Worm (Caenorhabditis elegans) whole organism, young adult: ENCODE data around the gene pus-1.

Experiments used
- B0035.1 ChIP-seq: sonication (generic microtip); optimal IDR thresholded peaks from 2 replicates; lab custom pipeline; 2016; ENCODE audit warnings: missing genetic modification characterization, mild to moderate bottlenecking, missing compliant biosample characterization, missing genotype, missing genetic modification reagents
- C06A6.2 ChIP-seq: fragments of 200-800 bp; sonication (Bioruptor generic); conservative IDR thresholded peaks from 2 replicates; pipeline ENCODE4 v1.3.6; 2022; ENCODE audit warnings: missing genetic modification characterization, missing compliant biosample characterization
- D2030.7 ChIP-seq: fragments of 200-800 bp; sonication (Bioruptor generic); IDR thresholded peaks from 2 replicates; pipeline ENCODE4 v1.3.6; 2022; ENCODE audit warnings: missing genetic modification reagents, missing genetic modification characterization, missing compliant biosample characterization
- F22D6.2 ChIP-seq: sonication (generic microtip); optimal IDR thresholded peaks from 2 replicates; lab custom pipeline; 2016; ENCODE audit warnings: mild to moderate bottlenecking, missing genetic modification characterization, missing compliant biosample characterization
- F39B2.1 ChIP-seq: fragments of 200-800 bp; sonication (Bioruptor generic); IDR thresholded peaks from 2 replicates; pipeline ENCODE4 v1.3.6; 2022; ENCODE audit warnings: missing genetic modification reagents, missing genetic modification characterization, missing compliant biosample characterization
- F49E8.2 ChIP-seq: sonication (generic microtip); optimal IDR thresholded peaks from 3 replicates; lab custom pipeline; 2017; ENCODE audit warnings: missing genetic modification characterization, mild to moderate bottlenecking, missing compliant biosample characterization, antibody characterized with exemption, moderate library complexity; ENCODE audit not compliant: insufficient read depth
- F52B5.7 ChIP-seq: sonication (generic microtip); optimal IDR thresholded peaks from 2 replicates; lab custom pipeline; 2016; ENCODE audit warnings: mild to moderate bottlenecking, missing genetic modification characterization, missing compliant biosample characterization
- F55B11.4 ChIP-seq: sonication (generic microtip); optimal IDR thresholded peaks from 2 replicates; lab custom pipeline; 2016; ENCODE audit warnings: missing compliant biosample characterization, missing genetic modification characterization, borderline replicate concordance; ENCODE audit not compliant: insufficient read depth
- K12H6.12 ChIP-seq: fragments of 200-800 bp; sonication (Bioruptor generic); optimal IDR thresholded peaks from 2 replicates; lab custom pipeline; 2018; ENCODE audit warnings: mild to moderate bottlenecking, missing genetic modification characterization, missing compliant biosample characterization
- T07F8.4 ChIP-seq: sonication (generic microtip); optimal IDR thresholded peaks from 2 replicates; lab custom pipeline; 2016; ENCODE audit warnings: mild to moderate bottlenecking, missing genetic modification characterization, moderate library complexity, missing compliant biosample characterization
- Y53G8AR.9 ChIP-seq: fragments of 200-800 bp; sonication (Bioruptor generic); conservative IDR thresholded peaks from 2 replicates; pipeline ENCODE4 v1.3.6; 2022; ENCODE audit warnings: missing genetic modification reagents, missing genetic modification characterization, missing compliant biosample characterization
- Y95B8A.8 ChIP-seq: fragments of 200-800 bp; sonication (Bioruptor generic); IDR thresholded peaks from 2 replicates; pipeline ENCODE4 v1.3.6; 2022; ENCODE audit warnings: missing genetic modification reagents, missing genetic modification characterization, missing compliant biosample characterization
- ZK185.1 ChIP-seq: sonication (generic microtip); optimal IDR thresholded peaks from 2 replicates; lab custom pipeline; 2016; ENCODE audit warnings: mild to moderate bottlenecking, missing genetic modification characterization, missing compliant biosample characterization; ENCODE audit not compliant: poor library complexity, severe bottlenecking
- aptf-2 ChIP-seq: fragments of 200-800 bp; sonication (Bioruptor generic); conservative IDR thresholded peaks from 2 replicates; pipeline ENCODE4 v1.3.6; 2022; ENCODE audit warnings: missing genetic modification reagents, missing genetic modification characterization, missing compliant biosample characterization
- athp-1 ChIP-seq: sonication (generic microtip); optimal IDR thresholded peaks from 2 replicates; lab custom pipeline; 2017; ENCODE audit warnings: mild to moderate bottlenecking, missing genetic modification characterization, missing compliant biosample characterization
- attf-3 ChIP-seq: fragments of 200-800 bp; sonication (Bioruptor generic); conservative IDR thresholded peaks from 2 replicates; pipeline ENCODE4 v1.3.6; 2022; ENCODE audit warnings: missing genetic modification reagents, missing genetic modification characterization, missing compliant biosample characterization
- attf-5 ChIP-seq: fragments of 200-800 bp; sonication (Bioruptor generic); optimal IDR thresholded peaks from 2 replicates; lab custom pipeline; 2018; ENCODE audit warnings: mild to moderate bottlenecking, missing genetic modification characterization, missing compliant biosample characterization
- bed-1 ChIP-seq: fragments of 200-800 bp; sonication (Bioruptor generic); IDR thresholded peaks from 2 replicates; pipeline ENCODE4 v1.3.6; 2022; ENCODE audit warnings: missing genetic modification reagents, missing genetic modification characterization, missing compliant biosample characterization
- ccch-3 ChIP-seq: fragments of 200-800 bp; sonication (Bioruptor generic); optimal IDR thresholded peaks from 2 replicates; lab custom pipeline; 2018; ENCODE audit warnings: mild to moderate bottlenecking, missing genetic modification characterization, missing compliant biosample characterization
- cebp-1 ChIP-seq, 2 experiments: fragments of 200-800 bp in 1 of 2; sonication (Bioruptor generic) in 1 of 2; sonication (generic microtip) in 1 of 2; IDR thresholded peaks in 1 of 2; optimal IDR thresholded peaks in 1 of 2; 2 replicates each; pipeline versions ENCODE4 v1.3.6 to Lab custom; 2017 to 2022; ENCODE audit warnings: missing compliant biosample characterization in 2 of 2, missing genetic modification characterization in 2 of 2, mild to moderate bottlenecking in 1 of 2, missing genetic modification reagents in 1 of 2, moderate library complexity in 1 of 2
- cebp-2 ChIP-seq: fragments of 200-800 bp; sonication (Bioruptor generic); IDR thresholded peaks from 2 replicates; pipeline ENCODE4 v1.3.6; 2022; ENCODE audit warnings: missing genetic modification characterization, missing compliant biosample characterization
- ceh-27 ChIP-seq: fragments of 200-800 bp; sonication (Bioruptor generic); optimal IDR thresholded peaks from 2 replicates; lab custom pipeline; 2018; ENCODE audit warnings: mild to moderate bottlenecking, missing genetic modification characterization, moderate library complexity, missing compliant biosample characterization
- ceh-58 ChIP-seq: fragments of 200-800 bp; sonication (Bioruptor generic); IDR thresholded peaks from 2 replicates; pipeline ENCODE4 v1.3.6; 2022; ENCODE audit warnings: missing genetic modification characterization, missing compliant biosample characterization
- ceh-79 ChIP-seq: sonication (generic microtip); optimal IDR thresholded peaks from 2 replicates; lab custom pipeline; 2017; ENCODE audit warnings: mild to moderate bottlenecking, missing genetic modification characterization, missing compliant biosample characterization
- die-1 ChIP-seq: sonication (generic microtip); optimal IDR thresholded peaks from 2 replicates; lab custom pipeline; 2016; ENCODE audit warnings: missing genotype, mild to moderate bottlenecking, missing genetic modification characterization, missing compliant biosample characterization
- dpff-1 ChIP-seq: sonication (generic microtip); optimal IDR thresholded peaks from 2 replicates; lab custom pipeline; 2017; ENCODE audit warnings: mild to moderate bottlenecking, missing genetic modification characterization, missing compliant biosample characterization
- efl-1 ChIP-seq: fragments of 150-350 bp; optimal IDR thresholded peaks from 2 replicates; lab custom pipeline; 2014; ENCODE audit warnings: missing biosample characterization, missing genetic modification reagents, missing genetic modification characterization
- egl-44 ChIP-seq: fragments of 200-800 bp; sonication (Bioruptor generic); IDR thresholded peaks from 2 replicates; pipeline ENCODE4 v1.3.6; 2022; ENCODE audit warnings: missing genetic modification reagents, missing genetic modification characterization, missing compliant biosample characterization
- fkh-3 ChIP-seq: sonication (generic microtip); optimal IDR thresholded peaks from 2 replicates; lab custom pipeline; 2016; ENCODE audit warnings: mild to moderate bottlenecking, missing genetic modification characterization, missing compliant biosample characterization
- hlh-26 ChIP-seq: fragments of 200-800 bp; sonication (Bioruptor generic); conservative IDR thresholded peaks from 2 replicates; pipeline ENCODE4 v1.3.6; 2022; ENCODE audit warnings: missing genetic modification reagents, missing genetic modification characterization, missing compliant biosample characterization
- hmg-20 ChIP-seq: fragments of 200-800 bp; sonication (Bioruptor generic); IDR thresholded peaks from 2 replicates; pipeline ENCODE4 v1.3.6; 2022; ENCODE audit warnings: missing genetic modification reagents, missing genetic modification characterization, missing compliant biosample characterization
- hrde-1 ChIP-seq: sonication (generic microtip); optimal IDR thresholded peaks from 2 replicates; lab custom pipeline; 2016; ENCODE audit warnings: missing genetic modification characterization, mild to moderate bottlenecking, missing compliant biosample characterization, moderate library complexity, missing genotype, missing genetic modification reagents, borderline replicate concordance
- lin-26 ChIP-seq: fragments of 200-800 bp; sonication (Bioruptor generic); IDR thresholded peaks from 2 replicates; pipeline ENCODE4 v1.3.6; 2022; ENCODE audit warnings: missing genetic modification reagents, missing genetic modification characterization, missing compliant biosample characterization
- lin-40 ChIP-seq: sonication (generic microtip); optimal IDR thresholded peaks from 2 replicates; lab custom pipeline; 2016; ENCODE audit warnings: missing genetic modification characterization, mild to moderate bottlenecking, missing compliant biosample characterization, missing genotype, missing genetic modification reagents
- lir-1 ChIP-seq: fragments of 200-800 bp; sonication (Bioruptor generic); conservative IDR thresholded peaks from 2 replicates; pipeline ENCODE4 v1.3.6; 2022; ENCODE audit warnings: missing genetic modification reagents, missing genetic modification characterization, missing compliant biosample characterization
- madf-10 ChIP-seq: sonication (generic microtip); optimal IDR thresholded peaks from 2 replicates; lab custom pipeline; 2016; ENCODE audit warnings: mild to moderate bottlenecking, missing genetic modification characterization, missing compliant biosample characterization
- madf-3 ChIP-seq: fragments of 200-800 bp; sonication (Bioruptor generic); IDR thresholded peaks from 2 replicates; pipeline ENCODE4 v1.3.6; 2022; ENCODE audit warnings: missing genetic modification reagents, missing genetic modification characterization, missing compliant biosample characterization
- mxl-1 ChIP-seq: sonication (generic microtip); optimal IDR thresholded peaks from 2 replicates; lab custom pipeline; 2016; ENCODE audit warnings: missing genetic modification characterization, missing compliant biosample characterization
- nhr-27 ChIP-seq: fragments of 200-800 bp; sonication (Bioruptor generic); optimal IDR thresholded peaks from 2 replicates; lab custom pipeline; 2018; ENCODE audit warnings: mild to moderate bottlenecking, missing genetic modification characterization, moderate library complexity, missing compliant biosample characterization
- pbrm-1 ChIP-seq: fragments of 200-800 bp; sonication (Bioruptor generic); IDR thresholded peaks from 2 replicates; pipeline ENCODE4 v1.3.6; 2022; ENCODE audit warnings: missing genetic modification reagents, missing genetic modification characterization, missing compliant biosample characterization
- rcor-1 ChIP-seq: fragments of 200-800 bp; sonication (Bioruptor generic); IDR thresholded peaks from 2 replicates; pipeline ENCODE4 v1.3.6; 2022; ENCODE audit warnings: missing genetic modification reagents, missing genetic modification characterization, missing compliant biosample characterization
- sdz-38 ChIP-seq: sonication (generic microtip); optimal IDR thresholded peaks from 2 replicates; lab custom pipeline; 2016; ENCODE audit warnings: missing genotype, missing genetic modification characterization, missing compliant biosample characterization
- snpc-1.3 ChIP-seq: sonication (generic microtip); optimal IDR thresholded peaks from 2 replicates; lab custom pipeline; 2017; ENCODE audit warnings: missing genetic modification characterization, mild to moderate bottlenecking, missing compliant biosample characterization, antibody characterized with exemption, moderate library complexity, missing genotype, missing genetic modification reagents; ENCODE audit not compliant: insufficient read depth
- zfh-2 ChIP-seq: fragments of 200-800 bp; sonication (Bioruptor generic); conservative IDR thresholded peaks from 2 replicates; pipeline ENCODE4 v1.3.6; 2022; ENCODE audit warnings: missing genetic modification reagents, missing genetic modification characterization, missing compliant biosample characterization
- zim-3 ChIP-seq: sonication (generic microtip); optimal IDR thresholded peaks from 2 replicates; lab custom pipeline; 2017; ENCODE audit warnings: mild to moderate bottlenecking, missing genetic modification characterization, moderate library complexity, missing compliant biosample characterization
- ztf-28 ChIP-seq: fragments of 200-800 bp; sonication (Bioruptor generic); IDR thresholded peaks from 2 replicates; pipeline ENCODE4 v1.3.6; 2022; ENCODE audit warnings: missing genetic modification reagents, missing genetic modification characterization, missing compliant biosample characterization
- ztf-3 ChIP-seq: fragments of 200-800 bp; sonication (Bioruptor generic); optimal IDR thresholded peaks from 2 replicates; lab custom pipeline; 2018; ENCODE audit warnings: mild to moderate bottlenecking, missing genetic modification characterization, missing compliant biosample characterization

pus-1 gene

DNA sequence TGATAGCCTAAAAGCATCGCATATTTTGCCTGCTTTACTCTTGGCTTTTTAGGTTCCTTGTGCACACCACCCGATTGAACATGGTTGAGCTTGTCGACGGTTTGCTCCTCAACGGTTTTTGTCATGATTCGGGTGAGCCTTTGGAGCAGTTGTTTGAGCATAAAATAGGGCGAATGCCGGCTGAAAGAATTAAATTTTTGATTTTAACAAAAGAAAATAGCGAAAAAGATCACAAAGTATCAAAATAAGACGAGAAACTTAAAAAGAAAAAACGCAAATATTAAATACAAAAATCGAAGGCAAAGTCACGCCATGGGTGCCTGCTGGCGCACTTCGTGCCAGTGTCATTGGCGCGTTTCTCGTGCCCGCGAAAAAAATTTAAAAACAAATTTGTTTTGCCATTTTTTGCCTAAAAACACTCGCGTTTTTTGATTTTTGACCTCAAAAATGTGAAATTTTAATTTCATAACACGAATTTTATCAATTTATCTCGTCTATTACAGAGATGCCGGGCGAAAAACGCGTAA is at the start of gene pus-1, which contains the start of gene ctps-1 (continued):
- TF ChIP-seq Y95B8A.8 (GFP tag; lab: Robert Waterston, UW) (no peak), K12H6.12 (tag; lab: Kevin White, UChicago) (no peak), efl-1 (GFP tag; lab: Kevin White, UChicago) (peak; percentile 80), aptf-2 (no peak), hlh-26 (GFP tag; lab: Robert Waterston, UW) (no peak), lin-26 (GFP tag; lab: Robert Waterston, UW) (no peak), bed-1 (GFP tag; lab: Robert Waterston, UW) (no peak), cebp-2 (GFP tag; lab: Robert Waterston, UW) (no peak), rcor-1 (GFP tag; lab: Robert Waterston, UW) (peak; percentile 80), ceh-58 (no peak), ceh-79 (tag; lab: Kevin White, UChicago) (no peak), ccch-3 (GFP tag; lab: Kevin White, UChicago) (no peak), pbrm-1 (GFP tag; lab: Robert Waterston, UW) (peak; percentile 80; the same call in 1 of the 2 replicates), ceh-27 (no peak), ztf-28 (GFP tag; lab: Robert Waterston, UW) (no peak), ztf-3 (GFP tag; lab: Kevin White, UChicago) (no peak), F52B5.7 (tag; lab: Kevin White, UChicago) (no peak), attf-5 (GFP tag; lab: Kevin White, UChicago) (peak; percentile 8), F39B2.1 (no peak), lin-40 (tag; lab: Kevin White, UChicago) (peak; percentile 69), Y53G8AR.9 (GFP tag; lab: Robert Waterston, UW) (0 out of 2 replicates have a peak, but pooled peaks have one; percentile 66), cebp-1 (GFP tag; IDR thresholded peaks at IDR 0.05; lab: Robert Waterston, UW) (no peak), cebp-1 (tag; optimal IDR thresholded peaks at IDR 0.05; lab: Kevin White, UChicago) (peak; percentile 72), mxl-1 (no peak), ZK185.1 (no peak), snpc-1.3 (no peak), fkh-3 (tag; lab: Kevin White, UChicago) (no peak), F49E8.2 (tag; lab: Kevin White, UChicago) (peak; percentile 38), madf-10 (no peak), B0035.1 (tag; lab: Kevin White, UChicago) (no peak), die-1 (no peak), hrde-1 (tag; lab: Kevin White, UChicago) (no peak), F22D6.2 (tag; lab: Kevin White, UChicago) (no peak), zim-3 (no peak), T07F8.4 (tag; lab: Kevin White, UChicago) (no peak), athp-1 (tag; lab: Kevin White, UChicago) (no peak), madf-3 (GFP tag; lab: Robert Waterston, UW) (0 out of 2 replicates have a peak, but pooled peaks have one; percentile 56), C06A6.2 (GFP tag; lab: Robert Waterston, UW) (no peak), attf-3 (GFP tag; lab: Robert Waterston, UW) (no peak), hmg-20 (GFP tag; lab: Robert Waterston, UW) (peak; percentile 45; the same call in 1 of the 2 replicates), sdz-38 (tag; lab: Kevin White, UChicago) (no peak), F55B11.4 (tag; lab: Kevin White, UChicago) (no peak), lir-1 (GFP tag; lab: Robert Waterston, UW) (0 out of 2 replicates have a peak, but pooled peaks have one; percentile 41), zfh-2 (GFP tag; lab: Robert Waterston, UW) (no peak), egl-44 (no peak), nhr-27 (tag; lab: Kevin White, UChicago) (no peak), D2030.7 (GFP tag; lab: Robert Waterston, UW) (peak; percentile 72), dpff-1 (no peak)
